Worm (Caenorhabditis elegans): ENCODE results near the gene C46C2.7.
"Not testable (repeated sequence)": the region's sequence is repeated elsewhere in the genome, so short reads cannot be mapped to it uniquely, and the experiment has no call there.

The C46C2.7 gene

ce11 chrIV:9194524-9194923 is at the start of gene C46C2.7:
Gene C46C2.7, plus strand, starts transcription at chrIV:9194824.
- not testable (repeated sequence) for TF ChIP-seq dao-5, W03F9.2, him-1 (tag; optimal IDR thresholded peaks at IDR 0.05)

ce11 chrIV:9146111-9146510 is 48.5 kb upstream of the C46C2.7 start, which contains the start of gene daf-10:
Gene daf-10, minus strand, starts transcription at chrIV:9146211.
- TF ChIP-seq him-1 (tag; optimal IDR thresholded peaks at IDR 0.05) (no peak), dao-5 (tag; optimal IDR thresholded peaks at IDR 0.05) (no peak), W03F9.2 (tag; optimal IDR thresholded peaks at IDR 0.05) (no peak)

ce11 chrIV:9146819-9147518 is 47.7 kb upstream of the C46C2.7 start, which contains the start of the genes rpb-12 and aly-2:
Gene rpb-12, minus strand, starts transcription at chrIV:9146869.
Gene aly-2, plus strand, starts transcription at chrIV:9147468.
- TF ChIP-seq W03F9.2 (tag; optimal IDR thresholded peaks at IDR 0.05): peak; percentile 43
- TF ChIP-seq him-1 (tag; optimal IDR thresholded peaks at IDR 0.05): no peak
- TF ChIP-seq dao-5 (tag; optimal IDR thresholded peaks at IDR 0.05): no peak

DNA sequence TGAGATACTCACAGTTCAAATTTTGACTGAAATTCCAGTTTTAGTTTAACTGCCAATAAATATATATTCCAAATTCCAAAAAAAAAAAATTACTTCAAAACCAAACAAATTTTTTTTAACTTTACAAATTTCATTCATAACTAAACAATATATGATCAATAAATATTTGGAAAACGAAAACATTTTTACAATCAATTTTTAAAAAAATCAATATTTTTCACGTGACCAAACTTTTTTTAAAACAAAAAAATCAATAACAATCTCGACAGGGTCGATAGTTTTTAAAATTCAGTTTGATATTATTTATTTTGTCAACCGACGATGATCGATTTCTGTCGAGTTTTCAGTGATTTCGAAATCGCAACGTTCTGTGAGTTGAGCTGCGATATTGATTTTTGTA is 44.4 kb upstream of the C46C2.7 start, which contains the start of gene F23B2.7:
Gene F23B2.7 (plus strand): TSS at position 301 of the 400 bp plus-strand sequence.
- TF ChIP-seq him-1 (tag; optimal IDR thresholded peaks at IDR 0.05) (no peak), dao-5 (tag; optimal IDR thresholded peaks at IDR 0.05) (no peak), W03F9.2 (tag; optimal IDR thresholded peaks at IDR 0.05) (no peak)

DNA sequence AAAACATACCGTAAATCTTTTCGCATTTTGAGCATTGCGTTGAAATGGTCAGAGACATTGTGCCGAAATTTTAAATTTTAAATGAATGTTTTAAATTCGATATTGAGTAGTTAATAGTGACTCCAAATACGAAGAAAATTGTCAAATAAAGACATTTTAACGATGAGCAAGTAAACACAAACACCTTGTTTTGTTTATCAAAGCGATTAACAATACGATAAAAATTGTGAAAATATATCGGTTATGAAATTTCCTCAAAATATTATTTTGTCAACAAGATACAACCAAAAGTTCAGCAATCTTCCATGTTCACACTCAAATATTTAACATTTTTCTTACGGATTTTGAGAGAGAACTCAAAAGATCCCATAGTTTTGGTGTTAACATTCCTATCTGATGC is 40.4 kb upstream of the C46C2.7 start, which contains the start of gene F23B2.10:
Gene F23B2.10 (minus strand): TSS at position 101 of the 400 bp plus-strand sequence.
- TF ChIP-seq dao-5 (tag; optimal IDR thresholded peaks at IDR 0.05) (no peak), him-1 (tag; optimal IDR thresholded peaks at IDR 0.05) (no peak), W03F9.2 (tag; optimal IDR thresholded peaks at IDR 0.05) (no peak)

ce11 chrIV:9158969-9159800 is 35.4 kb upstream of the C46C2.7 start, which contains the start of gene pcp-3:
Gene pcp-3, minus strand, starts transcription at chrIV:9159019.
- TF ChIP-seq dao-5 (tag; optimal IDR thresholded peaks at IDR 0.05): no peak
- TF ChIP-seq him-1 (tag; optimal IDR thresholded peaks at IDR 0.05): no peak
- no peak for TF ChIP-seq W03F9.2 (tag; optimal IDR thresholded peaks at IDR 0.05)

DNA sequence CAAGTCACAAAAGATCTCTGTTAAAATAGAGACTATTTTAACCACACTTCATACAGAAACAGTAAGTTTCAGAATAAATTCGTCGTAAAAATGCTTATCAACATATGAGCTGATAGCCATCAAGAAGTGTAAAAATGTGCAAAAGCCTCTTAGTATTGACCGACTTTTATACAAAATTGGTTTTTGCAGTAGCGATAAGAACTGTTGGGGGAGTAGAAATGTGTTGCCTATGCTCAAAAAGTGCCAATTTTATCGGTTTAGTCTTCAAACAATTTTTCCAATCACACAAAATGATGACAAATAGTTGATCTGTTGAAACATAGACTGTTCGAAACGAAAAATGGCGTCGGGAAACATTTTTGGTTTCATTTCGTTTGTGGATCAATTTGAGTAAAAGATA is 34.8 kb upstream of the C46C2.7 start:
- TF ChIP-seq him-1 (tag; optimal IDR thresholded peaks at IDR 0.05) (no peak), dao-5 (tag; optimal IDR thresholded peaks at IDR 0.05) (no peak), W03F9.2 (tag; optimal IDR thresholded peaks at IDR 0.05) (no peak)

ce11 chrIV:9165027-9165426 is 29.6 kb upstream of the C46C2.7 start, which contains the start of gene pcp-2:
Gene pcp-2, minus strand, starts transcription at chrIV:9165127.
- no peak for TF ChIP-seq him-1 (tag; optimal IDR thresholded peaks at IDR 0.05)
- TF ChIP-seq dao-5 (tag; optimal IDR thresholded peaks at IDR 0.05): no peak
- no peak for TF ChIP-seq W03F9.2 (tag; optimal IDR thresholded peaks at IDR 0.05)

- TF ChIP-seq W03F9.2 (tag; optimal IDR thresholded peaks at IDR 0.05) (no peak), dao-5 (tag; optimal IDR thresholded peaks at IDR 0.05) (no peak), him-1 (tag; optimal IDR thresholded peaks at IDR 0.05) (no peak)
Observed at ce11 chrIV:9165681-9166080, 28.9 kb upstream of the C46C2.7 start, which contains the start of gene C07C7.3. Gene C07C7.3, plus strand, starts transcription at chrIV:9166051.

- TF ChIP-seq dao-5 (tag; optimal IDR thresholded peaks at IDR 0.05) (no peak), him-1 (tag; optimal IDR thresholded peaks at IDR 0.05) (no peak), W03F9.2 (tag; optimal IDR thresholded peaks at IDR 0.05) (no peak)
Observed at ce11 chrIV:9169764-9170163, 24.9 kb upstream of the C46C2.7 start.

ce11 chrIV:9184547-9184946 is 10.1 kb upstream of the C46C2.7 start, which contains the start of gene C07C7.1:
Gene C07C7.1, plus strand, starts transcription at chrIV:9184847.
- no peak for TF ChIP-seq W03F9.2 (tag; optimal IDR thresholded peaks at IDR 0.05)
- TF ChIP-seq him-1 (tag; optimal IDR thresholded peaks at IDR 0.05): no peak
- TF ChIP-seq dao-5 (tag; optimal IDR thresholded peaks at IDR 0.05): no peak

DNA sequence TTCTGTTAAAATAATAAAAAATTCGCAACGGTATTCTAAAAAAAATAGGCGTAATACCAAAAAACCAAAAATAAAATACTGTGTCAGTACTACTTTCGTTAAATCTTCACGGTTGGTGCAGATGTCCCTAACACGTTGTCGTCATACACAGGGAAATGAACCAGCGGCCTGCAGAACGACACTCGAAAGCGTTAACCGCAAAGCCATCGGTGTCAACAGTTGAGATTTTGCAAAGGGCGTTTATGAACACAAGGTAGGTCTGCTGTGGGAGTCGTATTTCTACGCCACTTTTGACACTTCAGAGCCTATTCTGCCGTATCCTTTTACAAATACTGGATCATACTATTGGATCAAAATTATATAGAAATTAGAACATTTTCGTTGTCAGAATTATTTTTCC is 3.4 kb upstream of the C46C2.7 start:
- TF ChIP-seq dao-5 (tag; optimal IDR thresholded peaks at IDR 0.05) (peak; percentile 74), him-1 (tag; optimal IDR thresholded peaks at IDR 0.05) (peak; percentile 69), W03F9.2 (tag; optimal IDR thresholded peaks at IDR 0.05) (peak; percentile 33)

DNA sequence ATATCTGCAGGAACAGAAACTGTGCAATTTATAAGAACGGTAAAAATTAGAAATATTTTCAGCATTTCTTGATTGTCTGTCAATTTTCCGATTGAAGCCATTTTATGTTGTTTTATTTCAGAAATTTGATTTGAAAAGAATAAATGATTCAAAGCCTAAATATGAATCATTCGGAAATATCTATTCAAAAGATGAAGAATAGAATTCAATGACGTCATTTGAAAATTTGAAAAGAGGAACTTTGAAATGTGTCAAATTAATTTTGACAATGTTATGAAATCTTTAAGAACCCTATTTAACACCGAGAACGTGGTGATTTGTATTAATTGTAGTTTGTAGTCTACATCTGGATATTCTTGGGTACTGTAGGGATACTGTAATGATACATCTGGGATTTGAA is 2.1 kb upstream of the C46C2.7 start, which contains the start of gene C46C2.5:
Gene C46C2.5 (minus strand): TSS at position 101 of the 400 bp plus-strand sequence.
- TF ChIP-seq dao-5 (tag; optimal IDR thresholded peaks at IDR 0.05) (no peak), him-1 (tag; optimal IDR thresholded peaks at IDR 0.05) (no peak), W03F9.2 (tag; optimal IDR thresholded peaks at IDR 0.05) (no peak)

All from whole organism, L4/young adult.